Worm (Caenorhabditis elegans) whole organism, L2 larva: ENCODE results near the gene aat-2.

Experiments used
- C34F6.9 ChIP-seq: fragments of 150-350 bp; optimal IDR thresholded peaks from 2 replicates; lab custom pipeline; 2014; ENCODE audit warnings: missing biosample characterization, missing genetic modification characterization
- F13H6.1 ChIP-seq: sonication (generic microtip); optimal IDR thresholded peaks from 2 replicates; lab custom pipeline; 2016; ENCODE audit warnings: missing genetic modification characterization, missing compliant biosample characterization
- R02D3.7 ChIP-seq: fragments of 150-350 bp; optimal IDR thresholded peaks from 2 replicates; lab custom pipeline; 2014; ENCODE audit warnings: missing biosample characterization, missing genetic modification characterization
- Y55F3AM.14 ChIP-seq: fragments of 200-800 bp; sonication (Bioruptor generic); optimal IDR thresholded peaks from 2 replicates; lab custom pipeline; 2018; ENCODE audit warnings: mild to moderate bottlenecking, missing genetic modification characterization, missing compliant biosample characterization
- ZK546.5 ChIP-seq: sonication (generic microtip); optimal IDR thresholded peaks from 2 replicates; lab custom pipeline; 2017; ENCODE audit warnings: missing biosample characterization, missing genetic modification characterization
- alr-1 ChIP-seq: fragments of 150-350 bp; optimal IDR thresholded peaks from 2 replicates; lab custom pipeline; 2014; ENCODE audit warnings: missing biosample characterization, missing genetic modification characterization
- aly-2 ChIP-seq: fragments of 150-350 bp; optimal IDR thresholded peaks from 2 replicates; lab custom pipeline; 2014; ENCODE audit warnings: missing biosample characterization, missing genetic modification characterization
- ama-1 ChIP-seq: fragments of 150-350 bp; optimal IDR thresholded peaks from 2 replicates; lab custom pipeline; 2018; ENCODE audit warnings: inconsistent platforms
- ceh-16 ChIP-seq: fragments of 150-350 bp; optimal IDR thresholded peaks from 2 replicates; lab custom pipeline; 2014; ENCODE audit warnings: missing biosample characterization, missing genetic modification characterization
- ceh-82 ChIP-seq: fragments of 150-350 bp; optimal IDR thresholded peaks from 2 replicates; lab custom pipeline; 2014; ENCODE audit warnings: missing biosample characterization, missing genetic modification characterization
- crh-2 ChIP-seq: sonication (generic microtip); optimal IDR thresholded peaks from 2 replicates; lab custom pipeline; 2017; ENCODE audit warnings: missing biosample characterization, missing genetic modification characterization
- dmd-4 ChIP-seq: sonication (generic microtip); optimal IDR thresholded peaks from 2 replicates; lab custom pipeline; 2017; ENCODE audit warnings: missing biosample characterization, missing genetic modification characterization
- egl-27 ChIP-seq: sonication (generic microtip); optimal IDR thresholded peaks from 3 replicates; lab custom pipeline; 2017; ENCODE audit warnings: missing biosample characterization, missing genetic modification reagents, missing genetic modification characterization
- elt-1 ChIP-seq: fragments of 150-350 bp; optimal IDR thresholded peaks from 2 replicates; lab custom pipeline; 2014; ENCODE audit warnings: missing biosample characterization, missing genetic modification characterization
- fos-1 ChIP-seq: fragments of 150-350 bp; optimal IDR thresholded peaks from 2 replicates; lab custom pipeline; 2014; ENCODE audit warnings: missing biosample characterization, missing genetic modification characterization
- gmeb-1 ChIP-seq: fragments of 150-350 bp; optimal IDR thresholded peaks from 2 replicates; lab custom pipeline; 2014; ENCODE audit warnings: missing biosample characterization, missing genetic modification characterization
- lin-11 ChIP-seq: fragments of 150-350 bp; sonication (generic microtip); optimal IDR thresholded peaks from 2 replicates; lab custom pipeline; 2014; ENCODE audit warnings: missing biosample characterization, missing genetic modification characterization, inconsistent platforms, mixed read lengths
- lin-13 ChIP-seq: fragments of 150-350 bp; optimal IDR thresholded peaks from 2 replicates; lab custom pipeline; 2014; ENCODE audit warnings: missing biosample characterization, missing genetic modification reagents, missing genetic modification characterization
- lsy-2 ChIP-seq, 2 experiments: fragments of 150-350 bp in 1 of 2; sonication (generic microtip) in 1 of 2; optimal IDR thresholded peaks; 2 replicates each; lab custom pipeline; 2014 to 2017; ENCODE audit warnings: missing biosample characterization in 2 of 2, missing genetic modification characterization in 2 of 2
- mab-5 ChIP-seq: fragments of 150-350 bp; optimal IDR thresholded peaks from 2 replicates; lab custom pipeline; 2014; ENCODE audit warnings: missing biosample characterization, missing genetic modification characterization
- mdl-1 ChIP-seq, 2 experiments: fragments of 150-350 bp in 1 of 2; sonication (generic microtip) in 1 of 2; optimal IDR thresholded peaks; 2 replicates each; lab custom pipeline; 2017; ENCODE audit warnings: missing biosample characterization in 2 of 2, missing genetic modification characterization in 2 of 2
- nhr-10 ChIP-seq: sonication (generic microtip); optimal IDR thresholded peaks from 2 replicates; lab custom pipeline; 2017; ENCODE audit warnings: missing biosample characterization, missing genetic modification characterization
- nhr-11 ChIP-seq: fragments of 150-350 bp; optimal IDR thresholded peaks from 2 replicates; lab custom pipeline; 2014; ENCODE audit warnings: missing biosample characterization, missing genetic modification characterization
- nhr-12 ChIP-seq: fragments of 150-350 bp; optimal IDR thresholded peaks from 2 replicates; lab custom pipeline; 2014; ENCODE audit warnings: missing biosample characterization, missing genetic modification characterization
- nhr-129 ChIP-seq: fragments of 150-350 bp; optimal IDR thresholded peaks from 2 replicates; lab custom pipeline; 2014; ENCODE audit warnings: missing biosample characterization, missing genetic modification characterization
- nhr-21 ChIP-seq: fragments of 150-350 bp; optimal IDR thresholded peaks from 2 replicates; lab custom pipeline; 2014; ENCODE audit warnings: missing biosample characterization, missing genetic modification characterization
- nhr-23 ChIP-seq: fragments of 150-350 bp; optimal IDR thresholded peaks from 2 replicates; lab custom pipeline; 2014; ENCODE audit warnings: missing biosample characterization, missing genetic modification reagents, missing genetic modification characterization
- nhr-25 ChIP-seq: fragments of 150-350 bp; sonication (generic microtip); optimal IDR thresholded peaks from 3 replicates; lab custom pipeline; 2014; ENCODE audit warnings: missing biosample characterization, missing genetic modification characterization
- nhr-6 ChIP-seq: fragments of 150-350 bp; optimal IDR thresholded peaks from 2 replicates; lab custom pipeline; 2014; ENCODE audit warnings: missing biosample characterization, missing genetic modification characterization
- nhr-77 ChIP-seq: fragments of 150-350 bp; optimal IDR thresholded peaks from 2 replicates; lab custom pipeline; 2014; ENCODE audit warnings: missing biosample characterization, missing genetic modification characterization
- sem-4 ChIP-seq: fragments of 150-350 bp; optimal IDR thresholded peaks from 2 replicates; lab custom pipeline; 2014; ENCODE audit warnings: missing biosample characterization, missing genetic modification reagents, missing genetic modification characterization
- skn-1 ChIP-seq: sonication (generic microtip); optimal IDR thresholded peaks from 2 replicates; lab custom pipeline; 2017; ENCODE audit warnings: missing biosample characterization, missing genetic modification characterization
- sma-3 ChIP-seq: sonication (generic microtip); optimal IDR thresholded peaks from 2 replicates; lab custom pipeline; 2016; ENCODE audit warnings: missing genetic modification reagents, missing genetic modification characterization, missing compliant biosample characterization
- sma-9 ChIP-seq, 2 experiments: fragments of 150-350 bp in 1 of 2; sonication (generic microtip) in 1 of 2; optimal IDR thresholded peaks; 2 replicates each; lab custom pipeline; 2014 to 2016; ENCODE audit warnings: missing genetic modification characterization in 2 of 2, mild to moderate bottlenecking in 1 of 2, missing biosample characterization in 1 of 2, missing compliant biosample characterization in 1 of 2, missing genetic modification reagents in 1 of 2, moderate library complexity in 1 of 2
- snpc-4 ChIP-seq: fragments of 150-350 bp; optimal IDR thresholded peaks from 2 replicates; lab custom pipeline; 2014; ENCODE audit warnings: missing biosample characterization, missing genetic modification characterization
- unc-39 ChIP-seq: fragments of 150-350 bp; optimal IDR thresholded peaks from 2 replicates; lab custom pipeline; 2014; ENCODE audit warnings: missing biosample characterization, missing genetic modification characterization
- unc-55 ChIP-seq: fragments of 150-350 bp; sonication (generic microtip); optimal IDR thresholded peaks from 3 replicates; lab custom pipeline; 2014; ENCODE audit warnings: missing biosample characterization, missing genetic modification reagents, missing genetic modification characterization
- unc-62 ChIP-seq: fragments of 150-350 bp; optimal IDR thresholded peaks from 2 replicates; lab custom pipeline; 2014; ENCODE audit warnings: missing biosample characterization, missing genetic modification reagents, missing genetic modification characterization
- ztf-1 ChIP-seq: fragments of 200-800 bp; sonication (Bioruptor generic); conservative IDR thresholded peaks from 2 replicates; pipeline ENCODE4 v1.3.6; 2022; ENCODE audit warnings: missing genetic modification characterization, missing compliant biosample characterization
- ztf-11 ChIP-seq: sonication (generic microtip); optimal IDR thresholded peaks from 2 replicates; lab custom pipeline; 2017; ENCODE audit warnings: missing biosample characterization, missing genetic modification characterization
- ztf-4 ChIP-seq: fragments of 150-350 bp; optimal IDR thresholded peaks from 2 replicates; lab custom pipeline; 2014; ENCODE audit warnings: missing biosample characterization, missing genetic modification characterization

The aat-2 gene

ce11 chrV:9222819-9223218 is 23.3 kb downstream of the aat-2 start:
- TF ChIP-seq crh-2 (no peak), nhr-129 (tag; lab: Kevin White, UChicago) (no peak), skn-1 (tag; lab: Kevin White, UChicago) (no peak), lsy-2 (tag; optimal IDR thresholded peaks at IDR 0.05; lab: Kevin White, UChicago) (no peak), nhr-11 (tag; lab: Kevin White, UChicago) (no peak), ceh-82 (tag; lab: Kevin White, UChicago) (no peak), ceh-16 (tag; lab: Kevin White, UChicago) (no peak)

- TF ChIP-seq nhr-12 (no peak), mab-5 (tag; lab: Kevin White, UChicago) (no peak), nhr-129 (tag; lab: Kevin White, UChicago) (no peak), nhr-11 (tag; lab: Kevin White, UChicago) (no peak), nhr-6 (tag; lab: Kevin White, UChicago) (no peak), unc-55 (GFP tag; lab: Kevin White, UChicago) (no peak), ZK546.5 (tag; lab: Kevin White, UChicago) (no peak)
Measured at ce11 chrV:9221566-9221965, 24.6 kb downstream of the aat-2 start, which contains the start of gene grd-6. grd-6 (plus strand) TSS chrV:9221866.

- TF ChIP-seq fos-1 (tag; lab: Kevin White, UChicago) (peak; percentile 34), C34F6.9 (tag; lab: Kevin White, UChicago) (peak; percentile 59), lsy-2 (tag; optimal IDR thresholded peaks at IDR 0.05; lab: Kevin White, UChicago) (peak in 1 of 2 experiments; percentile 63), nhr-129 (tag; lab: Kevin White, UChicago) (peak; percentile 49), crh-2 (peak; percentile 57), nhr-6 (tag; lab: Kevin White, UChicago) (no peak), dmd-4 (no peak), elt-1 (tag; lab: Kevin White, UChicago) (no peak), lin-11 (tag; lab: Kevin White, UChicago) (peak; percentile 22), sma-9 (GFP tag; optimal IDR thresholded peaks at IDR 0.05; lab: Kevin White, UChicago) (peak; percentile 58), sma-9 (tag; optimal IDR thresholded peaks at IDR 0.05; lab: Kevin White, UChicago) (no peak), sma-3 (GFP tag; lab: Kevin White, UChicago) (no peak), nhr-77 (tag; lab: Kevin White, UChicago) (no peak), F13H6.1 (tag; lab: Kevin White, UChicago) (peak; percentile 23), unc-62 (GFP tag; lab: Kevin White, UChicago) (no peak), ztf-1 (GFP tag; lab: Robert Waterston, UW) (no peak), ceh-82 (tag; lab: Kevin White, UChicago) (no peak), egl-27 (tag; lab: Kevin White, UChicago) (no peak), lin-13 (GFP tag; lab: Kevin White, UChicago) (peak; percentile 50), unc-55 (GFP tag; lab: Kevin White, UChicago) (peak; percentile 79), gmeb-1 (tag; lab: Kevin White, UChicago) (peak; percentile 85), alr-1 (tag; lab: Kevin White, UChicago) (no peak)
Measured at ce11 chrV:9220444-9220843, 25.7 kb downstream of the aat-2 start.

ce11 chrV:9219390-9219733 is 26.8 kb downstream of the aat-2 start:
- no peak for TF ChIP-seq ceh-82 (tag; lab: Kevin White, UChicago)
- TF ChIP-seq skn-1 (tag; lab: Kevin White, UChicago), result no peak
- no peak for TF ChIP-seq F13H6.1 (tag; lab: Kevin White, UChicago)
- no peak for TF ChIP-seq elt-1 (tag; lab: Kevin White, UChicago)
- TF ChIP-seq Y55F3AM.14, result no peak
- TF ChIP-seq C34F6.9 (tag; lab: Kevin White, UChicago), result no peak
- no peak for TF ChIP-seq ZK546.5 (tag; lab: Kevin White, UChicago)
- TF ChIP-seq dmd-4, result no peak
- no peak for TF ChIP-seq mdl-1 (tag; optimal IDR thresholded peaks at IDR 0.05; lab: Kevin White, UChicago)
- TF ChIP-seq ceh-16 (tag; lab: Kevin White, UChicago), result no peak
- TF ChIP-seq ztf-4 (tag; lab: Kevin White, UChicago), result no peak
- TF ChIP-seq snpc-4 (tag; lab: Kevin White, UChicago), result no peak

ce11 chrV:9218655-9219389 is 27.3 kb downstream of the aat-2 start:
- TF ChIP-seq sma-9 (GFP tag; optimal IDR thresholded peaks at IDR 0.05; lab: Kevin White, UChicago), result peak; percentile 71
- TF ChIP-seq sma-9 (tag; optimal IDR thresholded peaks at IDR 0.05; lab: Kevin White, UChicago), result no peak
- no peak for TF ChIP-seq nhr-11 (tag; lab: Kevin White, UChicago)
- TF ChIP-seq unc-39 (tag; lab: Kevin White, UChicago), result no peak
- no peak for TF ChIP-seq sem-4
- no peak for TF ChIP-seq nhr-10
- TF ChIP-seq nhr-12, result no peak
- TF ChIP-seq alr-1 (tag; lab: Kevin White, UChicago), result no peak
- TF ChIP-seq ceh-16 (tag; lab: Kevin White, UChicago), result no peak
- TF ChIP-seq ama-1 (lab: Kevin White, UChicago), result no peak
- no peak for TF ChIP-seq mdl-1 (tag; optimal IDR thresholded peaks at IDR 0.05; lab: Kevin White, UChicago)
- no peak for TF ChIP-seq lin-13 (GFP tag; lab: Kevin White, UChicago)
- no peak for TF ChIP-seq snpc-4 (tag; lab: Kevin White, UChicago)
- no peak for TF ChIP-seq dmd-4
- no peak for TF ChIP-seq sma-3 (GFP tag; lab: Kevin White, UChicago)
- no peak for TF ChIP-seq nhr-25 (tag; lab: Kevin White, UChicago)
- no peak for TF ChIP-seq nhr-21 (tag; lab: Kevin White, UChicago)
- no peak for TF ChIP-seq nhr-23 (tag; lab: Kevin White, UChicago)
- TF ChIP-seq R02D3.7 (tag; lab: Kevin White, UChicago), result no peak
- no peak for TF ChIP-seq ztf-11 (tag; lab: Kevin White, UChicago)
- no peak for TF ChIP-seq aly-2 (tag; lab: Kevin White, UChicago)
- peak; percentile 33 for TF ChIP-seq unc-55 (GFP tag; lab: Kevin White, UChicago)
- TF ChIP-seq ztf-4 (tag; lab: Kevin White, UChicago), result no peak
